Fruit fly (Drosophila melanogaster): Measurements from ENCODE around the gene CG14662.

The CG14662 gene

DNA sequence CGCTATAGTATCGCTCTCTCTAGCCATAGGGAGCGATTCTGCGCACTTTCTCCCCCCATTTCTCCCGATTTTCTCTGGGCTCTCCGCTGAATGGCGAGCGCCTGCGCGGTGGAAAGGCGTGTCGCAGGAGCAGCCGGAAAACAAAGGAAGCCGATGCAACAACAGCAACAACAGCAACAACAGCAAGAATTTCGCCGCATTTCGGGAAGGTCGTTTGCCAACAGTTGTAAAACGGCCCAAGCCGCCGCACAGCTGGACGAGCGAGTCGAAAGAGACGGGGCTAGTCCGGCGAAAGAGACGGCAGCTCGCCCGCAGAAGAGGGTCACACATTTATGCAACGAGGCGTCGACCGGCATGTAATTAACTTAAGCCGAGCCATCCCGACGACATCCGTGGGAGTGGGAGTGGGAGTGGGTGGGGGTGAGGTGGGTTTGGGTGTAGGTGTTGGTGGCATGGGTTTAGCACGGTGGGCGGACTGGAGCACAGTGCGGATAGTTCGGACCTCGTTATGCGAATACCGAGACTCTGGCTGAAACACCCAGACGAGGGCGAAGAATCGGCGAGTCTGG, 37.5 kb upstream of the CG14662 start (continued):
- TF ChIP-seq crp (GFP tag; optimal IDR thresholded peaks at IDR 0.05): peak in 1 of 2 experiments; percentile 39
- TF ChIP-seq Bdp1 (GFP tag; optimal IDR thresholded peaks at IDR 0.05): no peak
- no peak for TF ChIP-seq CG42726 (GFP tag; IDR thresholded peaks at IDR 0.05; ENCODE audit: partially characterized antibody)
- TF ChIP-seq tin (GFP tag; optimal IDR thresholded peaks at IDR 0.05): no peak
- no peak for TF ChIP-seq Atf6 (GFP tag; IDR thresholded peaks at IDR 0.05)
- TF ChIP-seq CG10274 (GFP tag; optimal IDR thresholded peaks at IDR 0.05): no peak
- TF ChIP-seq CG1647 (GFP tag; optimal IDR thresholded peaks at IDR 0.05): no peak
- 0 out of 3 replicates have a peak, but pooled peaks have one; percentile 26 for TF ChIP-seq CG11456 (GFP tag; IDR thresholded peaks at IDR 0.05)
- no peak for TF ChIP-seq dmrt11E (tag; optimal IDR thresholded peaks at IDR 0.05)
- no peak for TF ChIP-seq CG14014 (GFP tag; IDR thresholded peaks at IDR 0.05)
- no peak for TF ChIP-seq CG13775 (GFP tag; optimal IDR thresholded peaks at IDR 0.05)
- TF ChIP-seq da (GFP tag; optimal IDR thresholded peaks at IDR 0.05): peak; percentile 6
- no peak for TF ChIP-seq D19A (tag; optimal IDR thresholded peaks at IDR 0.05)
- TF ChIP-seq CG13894 (tag; optimal IDR thresholded peaks at IDR 0.05): peak; percentile 65
- TF ChIP-seq cad (GFP tag; optimal IDR thresholded peaks at IDR 0.05): peak; percentile 59
- no peak for TF ChIP-seq salm (tag; optimal IDR thresholded peaks at IDR 0.05)
- TF ChIP-seq CG12155 (GFP tag; optimal IDR thresholded peaks at IDR 0.05): no peak
- no peak for TF ChIP-seq CG3065 (GFP tag; optimal IDR thresholded peaks at IDR 0.05)
- TF ChIP-seq zen (tag; optimal IDR thresholded peaks at IDR 0.05): peak; percentile 83
- no peak for TF ChIP-seq HHEX (GFP tag; optimal IDR thresholded peaks at IDR 0.05)
- no peak for TF ChIP-seq prd (optimal IDR thresholded peaks at IDR 0.05)
- TF ChIP-seq prd (GFP tag; IDR thresholded peaks at IDR 0.05): no peak
- no peak for TF ChIP-seq Dip3 (GFP tag; optimal IDR thresholded peaks at IDR 0.05)
- 0 out of 2 replicates have a peak, but pooled peaks have one; percentile 4 for TF ChIP-seq CG16779 (GFP tag; IDR thresholded peaks at IDR 0.05)
- no peak for TF ChIP-seq shn (GFP tag; optimal IDR thresholded peaks at IDR 0.05)
- no peak for TF ChIP-seq Hsf (GFP tag; optimal IDR thresholded peaks at IDR 0.05)
- no peak for TF ChIP-seq gsb (GFP tag; IDR thresholded peaks at IDR 0.05)
- TF ChIP-seq Poxn (GFP tag; IDR thresholded peaks at IDR 0.05): no peak
- no peak for TF ChIP-seq Sox102F (GFP tag; optimal IDR thresholded peaks at IDR 0.05)
- TF ChIP-seq CG10979 (tag; optimal IDR thresholded peaks at IDR 0.05): no peak
- TF ChIP-seq CG8089 (GFP tag; optimal IDR thresholded peaks at IDR 0.05): peak; percentile 7
- TF ChIP-seq tna (GFP tag; IDR thresholded peaks at IDR 0.05; ENCODE audit: partially characterized antibody): no peak
- peak; percentile 59 for TF ChIP-seq vvl (GFP tag; IDR thresholded peaks at IDR 0.05)
- no peak for TF ChIP-seq BEAF-32 (GFP tag; optimal IDR thresholded peaks at IDR 0.05)
- peak; percentile 31; the same call in 1 of the 2 replicates for TF ChIP-seq rib (GFP tag; IDR thresholded peaks at IDR 0.05)
- peak in 1 of 2 experiments; percentile 3 for TF ChIP-seq Eip74EF (GFP tag; optimal IDR thresholded peaks at IDR 0.05)
- no peak for TF ChIP-seq gt (GFP tag; IDR thresholded peaks at IDR 0.05)
- no peak for TF ChIP-seq Chrac-16 (GFP tag; optimal IDR thresholded peaks at IDR 0.05)
- TF ChIP-seq D (optimal IDR thresholded peaks at IDR 0.05): peak; percentile 10
- no peak for TF ChIP-seq D (GFP tag; optimal IDR thresholded peaks at IDR 0.05)
- TF ChIP-seq CG10431 (GFP tag; optimal IDR thresholded peaks at IDR 0.05): no peak
- TF ChIP-seq lilli (GFP tag; optimal IDR thresholded peaks at IDR 0.05): no peak
- peak; percentile 52 for TF ChIP-seq oc (tag; optimal IDR thresholded peaks at IDR 0.05)
- 0 out of 4 replicates have a peak, but pooled peaks have one; percentile 12 for TF ChIP-seq chinmo (GFP tag; IDR thresholded peaks at IDR 0.05; ENCODE audit: partially characterized antibody)
- TF ChIP-seq Lhr (GFP tag; optimal IDR thresholded peaks at IDR 0.05): no peak
- no peak for TF ChIP-seq MESR4 (GFP tag; optimal IDR thresholded peaks at IDR 0.05)
- no peak for TF ChIP-seq CG17802 (tag; optimal IDR thresholded peaks at IDR 0.05)
- 0 out of 3 replicates have a peak, but pooled peaks have one; percentile 23 for TF ChIP-seq Opbp (GFP tag; IDR thresholded peaks at IDR 0.05; ENCODE audit: partially characterized antibody)
- TF ChIP-seq tll (GFP tag; optimal IDR thresholded peaks at IDR 0.05): peak in 1 of 2 experiments; percentile 82
- no peak for TF ChIP-seq PHDP (tag; optimal IDR thresholded peaks at IDR 0.05)
